Fruit fly (Drosophila melanogaster) whole organism, adult: ENCODE data around the gene CG9328.

Experiments used
- CG12768 ChIP-seq: fragments of 200-800 bp; sonication (Bioruptor generic); optimal IDR thresholded peaks from 2 replicates; lab custom pipeline; 2017; ENCODE audit warnings: missing biosample characterization, missing genetic modification characterization, mild to moderate bottlenecking, moderate library complexity, missing genetic modification reagents
- CG33017 ChIP-seq: fragments of 200-800 bp; sonication (Bioruptor generic); optimal IDR thresholded peaks from 2 replicates; lab custom pipeline; 2018; ENCODE audit warnings: missing biosample characterization, mild to moderate bottlenecking, missing genetic modification characterization, moderate library complexity
- CG7045 ChIP-seq: fragments of 200-800 bp; sonication (Bioruptor generic); optimal IDR thresholded peaks from 2 replicates; lab custom pipeline; 2017; ENCODE audit warnings: missing biosample characterization, mild to moderate bottlenecking, missing genetic modification characterization
- Clk ChIP-seq: fragments of 200-800 bp; sonication (Bioruptor generic); optimal IDR thresholded peaks from 2 replicates; lab custom pipeline; 2017; ENCODE audit warnings: missing biosample characterization, missing genetic modification characterization
- Crg-1 ChIP-seq: fragments of 200-800 bp; sonication (Bioruptor generic); optimal IDR thresholded peaks from 2 replicates; lab custom pipeline; 2016; ENCODE audit warnings: missing biosample characterization, missing genetic modification characterization
- Hr96 ChIP-seq: fragments of 200-800 bp; sonication (Bioruptor generic); optimal IDR thresholded peaks from 2 replicates; lab custom pipeline; 2016; ENCODE audit warnings: missing biosample characterization, missing genetic modification characterization

dm6 chr2L:20844381-20844780 is 46.9 kb downstream of the CG9328 start:
- TF ChIP-seq CG7045 (GFP tag; lab: Kevin White, UChicago) (no peak), Hr96 (GFP tag; lab: Kevin White, UChicago) (no peak), CG33017 (no peak), Crg-1 (GFP tag; lab: Kevin White, UChicago) (no peak), Clk (GFP tag; lab: Kevin White, UChicago) (no peak), CG12768 (GFP tag; lab: Kevin White, UChicago) (no peak)
